Fruit fly (Drosophila melanogaster) whole organism, prepupa: ENCODE measurements around the gene CG5715.

ENCODE experiments used
- CG10631 ChIP-seq: fragments of 200-800 bp; sonication (Bioruptor generic); optimal IDR thresholded peaks from 2 replicates; lab custom pipeline; 2016; ENCODE audit warnings: missing biosample characterization, missing genetic modification characterization
- CG10669 ChIP-seq: fragments of 200-800 bp; sonication (Bioruptor generic); optimal IDR thresholded peaks from 3 replicates; lab custom pipeline; 2018; ENCODE audit warnings: missing biosample characterization, mild to moderate bottlenecking, missing genetic modification characterization, moderate library complexity
- CG11294 ChIP-seq: fragments of 200-800 bp; sonication (Bioruptor generic); IDR thresholded peaks from 2 replicates; pipeline ENCODE4 v1.3.6; 2022; ENCODE audit warnings: missing biosample characterization, missing genetic modification characterization
- CG11902 ChIP-seq: fragments of 200-800 bp; sonication (Bioruptor generic); optimal IDR thresholded peaks from 3 replicates; lab custom pipeline; 2016; ENCODE audit warnings: missing biosample characterization, missing genetic modification characterization
- CG3032 ChIP-seq: fragments of 200-800 bp; optimal IDR thresholded peaks from 2 replicates; lab custom pipeline; 2019; ENCODE audit warnings: missing biosample characterization, mild to moderate bottlenecking, missing genetic modification characterization, moderate library complexity
- CG31627 ChIP-seq: fragments of 200-800 bp; sonication (Bioruptor generic); optimal IDR thresholded peaks from 3 replicates; lab custom pipeline; 2016; ENCODE audit warnings: missing biosample characterization, missing genetic modification characterization
- CG4318 ChIP-seq: fragments of 200-800 bp; sonication (Bioruptor generic); optimal IDR thresholded peaks from 3 replicates; lab custom pipeline; 2017; ENCODE audit warnings: missing biosample characterization, mild to moderate bottlenecking, missing genetic modification characterization
- CG6808 ChIP-seq: fragments of 200-800 bp; sonication (Bioruptor generic); optimal IDR thresholded peaks from 3 replicates; lab custom pipeline; 2017; ENCODE audit warnings: missing biosample characterization, missing genetic modification characterization, mild to moderate bottlenecking, moderate library complexity, missing genetic modification reagents
- CG6854 ChIP-seq: fragments of 200-800 bp; sonication (Bioruptor generic); optimal IDR thresholded peaks from 2 replicates; lab custom pipeline; 2017; ENCODE audit warnings: missing biosample characterization, mild to moderate bottlenecking, missing genetic modification characterization
- CG8119 ChIP-seq: fragments of 200-800 bp; sonication (Bioruptor generic); IDR thresholded peaks from 3 replicates; pipeline ENCODE4 v1.3.6; 2022; ENCODE audit warnings: missing biosample characterization, missing genetic modification characterization
- CG8319 ChIP-seq: fragments of 200-800 bp; sonication (Bioruptor generic); optimal IDR thresholded peaks from 3 replicates; lab custom pipeline; 2016; ENCODE audit warnings: missing biosample characterization, missing genetic modification characterization
- Eip75B ChIP-seq: fragments of 200-800 bp; sonication (Bioruptor generic); optimal IDR thresholded peaks from 3 replicates; lab custom pipeline; 2016; ENCODE audit warnings: missing biosample characterization, missing genetic modification characterization
- Eip93F ChIP-seq: fragments of 200-800 bp; sonication (Bioruptor generic); optimal IDR thresholded peaks from 2 replicates; lab custom pipeline; 2016; ENCODE audit warnings: missing biosample characterization, mild to moderate bottlenecking, missing genetic modification characterization
- Lpt ChIP-seq: fragments of 200-800 bp; sonication (Bioruptor generic); optimal IDR thresholded peaks from 3 replicates; lab custom pipeline; 2016; ENCODE audit warnings: missing biosample characterization, missing genetic modification characterization
- OdsH ChIP-seq: fragments of 200-800 bp; sonication (Bioruptor generic); optimal IDR thresholded peaks from 3 replicates; lab custom pipeline; 2016; ENCODE audit warnings: missing biosample characterization, missing genetic modification characterization
- Smox ChIP-seq: fragments of 200-800 bp; sonication (Bioruptor generic); optimal IDR thresholded peaks from 3 replicates; lab custom pipeline; 2016; ENCODE audit warnings: missing biosample characterization, missing genetic modification characterization
- Sox102F ChIP-seq: fragments of 200-800 bp; sonication (Bioruptor generic); optimal IDR thresholded peaks from 2 replicates; lab custom pipeline; 2016; ENCODE audit warnings: missing biosample characterization, mild to moderate bottlenecking, missing genetic modification characterization
- eg ChIP-seq: fragments of 200-800 bp; sonication (Bioruptor generic); IDR thresholded peaks from 3 replicates; pipeline ENCODE4 v1.3.6; 2022; ENCODE audit warnings: missing biosample characterization, missing genetic modification characterization
- esn ChIP-seq: fragments of 200-800 bp; sonication (Bioruptor generic); optimal IDR thresholded peaks from 2 replicates; lab custom pipeline; 2016; ENCODE audit warnings: missing biosample characterization, mild to moderate bottlenecking, missing genetic modification characterization, moderate library complexity
- fd59A ChIP-seq: fragments of 200-800 bp; sonication (Bioruptor generic); optimal IDR thresholded peaks from 2 replicates; lab custom pipeline; 2017; ENCODE audit warnings: missing biosample characterization, mild to moderate bottlenecking, missing genetic modification characterization, missing genetic modification reagents
- lz ChIP-seq: fragments of 200-800 bp; sonication (Bioruptor generic); optimal IDR thresholded peaks from 3 replicates; lab custom pipeline; 2016; ENCODE audit warnings: missing biosample characterization, missing genetic modification characterization
- net ChIP-seq: fragments of 200-800 bp; sonication (Bioruptor generic); optimal IDR thresholded peaks from 3 replicates; lab custom pipeline; 2016; ENCODE audit warnings: missing biosample characterization, missing genetic modification characterization
- ss ChIP-seq, 2 experiments: fragments of 200-800 bp; sonication (Bioruptor generic); optimal IDR thresholded peaks; 2 replicates in 1 of 2; 3 replicates in 1 of 2; lab custom pipeline; 2017 to 2018; ENCODE audit warnings: mild to moderate bottlenecking in 2 of 2, missing biosample characterization in 2 of 2, missing genetic modification characterization in 2 of 2, moderate library complexity in 1 of 2
- vri ChIP-seq: fragments of 200-800 bp; sonication (Bioruptor generic); optimal IDR thresholded peaks from 3 replicates; lab custom pipeline; 2016; ENCODE audit warnings: missing biosample characterization, mild to moderate bottlenecking, missing genetic modification characterization

CG5715 gene

DNA sequence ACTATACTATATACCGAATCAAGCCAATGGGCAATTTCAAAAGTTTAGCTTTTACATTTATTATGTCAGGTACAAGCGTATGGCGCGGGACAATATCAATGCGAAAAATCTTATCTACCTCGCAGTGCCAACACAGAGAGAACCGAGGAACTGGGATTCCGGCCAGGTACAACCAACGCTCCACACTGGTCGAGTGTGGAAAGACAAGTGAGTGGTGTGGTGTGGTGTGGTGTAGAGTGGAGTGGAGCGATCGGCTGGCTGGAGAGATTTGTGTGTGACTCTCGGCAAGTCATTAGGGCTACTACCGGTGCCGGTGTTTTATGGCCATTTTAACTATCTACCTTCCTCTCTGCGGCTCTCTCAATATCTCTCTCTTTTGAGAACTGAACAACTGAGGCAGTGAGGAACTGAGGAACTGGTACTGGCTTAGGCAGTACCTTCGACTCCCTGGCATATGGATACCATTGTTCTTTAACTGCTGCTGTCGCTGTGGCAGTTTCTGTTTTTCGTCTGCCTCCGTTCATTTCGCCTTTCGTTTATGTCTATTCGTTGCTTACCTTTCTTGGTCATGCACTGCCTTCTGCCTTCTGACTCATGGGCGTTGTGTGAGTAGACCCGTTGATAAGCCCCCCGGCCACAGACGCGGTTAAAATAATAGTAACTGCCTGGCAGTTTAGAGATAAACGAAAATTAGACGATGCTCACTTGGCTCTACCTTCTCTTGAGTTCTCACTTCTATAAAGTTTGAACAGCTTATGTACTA is 34.7 kb downstream of the CG5715 start (continued):
- TF ChIP-seq esn (GFP tag; lab: Kevin White, UChicago) (peak; percentile 96), CG8319 (GFP tag; lab: Kevin White, UChicago) (peak; percentile 93), CG10669 (GFP tag; lab: Kevin White, UChicago) (peak; percentile 97), CG4318 (GFP tag; lab: Kevin White, UChicago) (no peak), net (GFP tag; lab: Kevin White, UChicago) (peak; percentile 95), ss (GFP tag; optimal IDR thresholded peaks at IDR 0.05; lab: Kevin White, UChicago) (peak; percentile 93 to 96), Smox (GFP tag; lab: Kevin White, UChicago) (peak; percentile 92), Sox102F (GFP tag; lab: Kevin White, UChicago) (peak; percentile 93), CG6854 (GFP tag; lab: Kevin White, UChicago) (peak; percentile 78)

DNA sequence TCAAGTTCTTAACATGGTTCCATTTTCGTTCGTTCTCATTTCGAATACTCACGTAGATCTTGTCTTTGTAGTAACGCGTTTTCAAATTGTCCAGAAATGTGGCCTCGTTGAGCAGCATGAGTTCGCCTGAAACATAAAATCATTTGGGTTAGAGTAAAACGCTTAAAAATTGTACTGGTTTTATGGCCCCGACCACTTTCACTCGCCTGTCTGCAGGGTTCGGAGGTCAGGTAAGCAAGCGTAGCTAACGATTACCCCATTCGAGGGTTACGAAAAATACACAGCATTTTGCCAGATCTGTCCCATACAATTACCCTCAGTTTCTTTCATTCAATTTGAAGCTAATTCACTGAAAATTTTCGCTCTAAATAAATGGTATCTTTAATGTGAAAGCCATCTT is 35.9 kb downstream of the CG5715 start:
- TF ChIP-seq CG10631 (GFP tag; lab: Kevin White, UChicago) (no peak), vri (GFP tag; lab: Kevin White, UChicago) (no peak), CG3032 (tag; lab: Kevin White, UChicago) (no peak), fd59A (GFP tag; lab: Kevin White, UChicago) (no peak), CG8119 (GFP tag; lab: Robert Waterston, UW) (no peak), OdsH (GFP tag; lab: Kevin White, UChicago) (no peak), CG6808 (GFP tag; lab: Kevin White, UChicago) (no peak), eg (GFP tag; lab: Robert Waterston, UW) (no peak)

DNA sequence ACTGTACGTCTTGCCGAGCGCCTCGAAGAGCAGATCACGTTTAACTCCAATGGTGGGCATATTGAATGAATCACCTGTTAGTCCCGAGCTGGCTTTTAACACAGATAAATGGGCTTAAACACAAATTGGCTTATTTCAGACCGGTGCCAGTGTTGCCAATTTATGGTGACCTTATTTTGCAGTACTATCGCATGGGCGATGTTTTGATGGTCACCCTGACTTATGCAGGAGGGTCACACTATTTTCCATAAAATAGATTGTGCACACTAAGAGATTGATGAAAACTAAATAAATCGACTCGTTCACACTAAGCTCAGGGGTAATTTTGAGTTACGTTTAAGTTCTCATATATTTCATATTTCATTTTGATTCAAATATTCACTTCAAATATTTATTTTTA is 41.7 kb downstream of the CG5715 start, which contains the start of gene beta-PheRS:
beta-PheRS (minus strand) TSS at position 186 of the 400 bp plus-strand sequence.
- peak; percentile 46 for TF ChIP-seq lz (GFP tag; lab: Kevin White, UChicago)
- TF ChIP-seq CG31627 (GFP tag; lab: Kevin White, UChicago), result peak; percentile 73
- TF ChIP-seq CG8319 (GFP tag; lab: Kevin White, UChicago), result peak; percentile 99
- TF ChIP-seq CG11902 (GFP tag; lab: Kevin White, UChicago), result peak; percentile 18
- TF ChIP-seq CG11294 (GFP tag; lab: Robert Waterston, UW), result peak; percentile 26; the same call in 1 of the 2 replicates
- TF ChIP-seq Eip75B, result no peak
- no peak for TF ChIP-seq Eip93F (GFP tag; lab: Kevin White, UChicago)
- peak; percentile 52 for TF ChIP-seq esn (GFP tag; lab: Kevin White, UChicago)
- no peak for TF ChIP-seq Lpt (GFP tag; lab: Kevin White, UChicago)
